Worm (Caenorhabditis elegans) whole organism, L1 larva: ENCODE measurements around the gene emc-5.
A peak's percentile ranks its signal among the peaks of the same experiment; 100 is the strongest.

Source experiments
- ceh-82 ChIP-seq, 3 experiments: fragments of 150-350 bp in 1 of 3; sonication (generic microtip) in 2 of 3; optimal IDR thresholded peaks; 2 replicates each; lab custom pipeline; 2014 to 2017; ENCODE audit warnings: missing biosample characterization in 3 of 3, missing genetic modification characterization in 3 of 3
- mef-2 ChIP-seq: fragments of 150-350 bp; optimal IDR thresholded peaks from 2 replicates; lab custom pipeline; 2014; ENCODE audit warnings: missing biosample characterization, missing genetic modification characterization
- rnt-1 ChIP-seq: sonication (generic microtip); optimal IDR thresholded peaks from 2 replicates; lab custom pipeline; 2016; ENCODE audit warnings: mild to moderate bottlenecking, missing genetic modification characterization, moderate library complexity, missing compliant biosample characterization

DNA sequence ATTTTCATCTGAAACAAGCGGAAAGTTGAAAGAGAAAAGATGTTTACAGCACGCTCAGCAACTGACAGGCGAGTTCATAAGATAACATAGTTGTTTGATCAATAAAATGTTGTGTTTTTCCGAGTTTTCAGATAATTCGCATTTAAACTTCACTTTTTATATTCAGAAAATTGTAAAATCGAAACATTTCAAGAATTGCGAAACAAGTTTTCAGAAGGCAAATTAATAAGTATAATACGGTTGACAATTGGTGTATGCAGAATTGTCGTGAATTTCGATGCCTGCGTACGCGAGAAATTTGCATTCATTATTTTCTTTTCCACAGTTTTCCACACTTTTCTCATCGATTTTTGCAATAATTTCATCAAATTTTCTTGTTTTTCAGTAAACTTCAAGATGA is 1.3 kb upstream of the emc-5 start, which contains the start of the genes ooc-3 and B0334.4:
- peak in 2 of 3 experiments; percentile 18 to 48 for TF ChIP-seq ceh-82 (tag; optimal IDR thresholded peaks at IDR 0.05; lab: Kevin White, UChicago)
- TF ChIP-seq mef-2, result no peak
- no peak for TF ChIP-seq rnt-1 (tag; lab: Kevin White, UChicago)
